Worm (Caenorhabditis elegans) whole organism, L4 larva: Measurements from ENCODE around the gene ppm-1.G.

Source experiments
- D1046.2 ChIP-seq: fragments of 200-800 bp; sonication (Bioruptor generic); IDR thresholded peaks from 2 replicates; pipeline ENCODE4 v1.3.6; 2022; ENCODE audit warnings: missing genetic modification characterization, missing compliant biosample characterization
- F10B5.3 ChIP-seq: sonication (generic microtip); optimal IDR thresholded peaks from 2 replicates; lab custom pipeline; 2016; ENCODE audit warnings: mild to moderate bottlenecking, missing genetic modification characterization, missing compliant biosample characterization
- F26F4.8 ChIP-seq: fragments of 200-800 bp; sonication (Bioruptor generic); conservative IDR thresholded peaks from 2 replicates; pipeline ENCODE4 v1.3.6; 2022; ENCODE audit warnings: missing genetic modification characterization, missing compliant biosample characterization
- F44E2.7 ChIP-seq: fragments of 200-800 bp; sonication (Bioruptor generic); IDR thresholded peaks from 2 replicates; pipeline ENCODE4 v2.1.2; 2022; ENCODE audit warnings: missing genetic modification characterization, missing compliant biosample characterization
- Y48G9A.11 ChIP-seq: fragments of 200-800 bp; sonication (Bioruptor generic); IDR thresholded peaks from 2 replicates; pipeline ENCODE4 v1.3.6; 2022; ENCODE audit warnings: missing genetic modification reagents, missing genetic modification characterization, missing compliant biosample characterization
- ZK546.5 ChIP-seq, 2 experiments: sonication (generic microtip); optimal IDR thresholded peaks; 2 replicates each; lab custom pipeline; 2017; ENCODE audit warnings: missing biosample characterization in 2 of 2, missing genetic modification characterization in 2 of 2
- aha-1 ChIP-seq: fragments of 150-350 bp; peaks from one replicate; lab custom pipeline; 2014; ENCODE audit warnings: missing biosample characterization, missing genetic modification characterization
- ama-1 ChIP-seq: fragments of 150-350 bp; optimal IDR thresholded peaks from 2 replicates; lab custom pipeline; 2014; ENCODE audit warnings: inconsistent platforms, mixed read lengths
- arid-1 ChIP-seq: fragments of 200-800 bp; sonication (Bioruptor generic); conservative IDR thresholded peaks from 2 replicates; pipeline ENCODE4 v1.3.6; 2022; ENCODE audit warnings: missing genetic modification reagents, missing genetic modification characterization, missing compliant biosample characterization
- attf-4 ChIP-seq: sonication (generic microtip); optimal IDR thresholded peaks from 3 replicates; lab custom pipeline; 2017; ENCODE audit warnings: missing biosample characterization, missing genetic modification characterization
- ceh-82 ChIP-seq: sonication (generic microtip); optimal IDR thresholded peaks from 2 replicates; lab custom pipeline; 2017; ENCODE audit warnings: missing biosample characterization, missing genetic modification characterization
- daf-12 ChIP-seq: fragments of 150-350 bp; optimal IDR thresholded peaks from 2 replicates; lab custom pipeline; 2014; ENCODE audit warnings: missing biosample characterization, missing genetic modification reagents, missing genetic modification characterization
- daf-16 ChIP-seq, 3 experiments: sonication (generic microtip); optimal IDR thresholded peaks; 2 replicates each; lab custom pipeline; 2016 to 2017; ENCODE audit warnings: missing genetic modification characterization in 3 of 3, missing genetic modification reagents in 3 of 3, mild to moderate bottlenecking in 2 of 3, missing compliant biosample characterization in 2 of 3, missing biosample characterization in 1 of 3, moderate library complexity in 1 of 3
- daf-8 ChIP-seq: fragments of 200-800 bp; sonication (Bioruptor generic); IDR thresholded peaks from 2 replicates; pipeline ENCODE4 v1.3.6; 2022; ENCODE audit warnings: missing genetic modification characterization, missing compliant biosample characterization
- duxl-1 ChIP-seq: sonication (generic microtip); optimal IDR thresholded peaks from 2 replicates; lab custom pipeline; 2016; ENCODE audit warnings: mild to moderate bottlenecking, missing genetic modification characterization, moderate library complexity, missing compliant biosample characterization; ENCODE audit not compliant: poor library complexity
- dve-1 ChIP-seq: sonication (generic microtip); optimal IDR thresholded peaks from 2 replicates; lab custom pipeline; 2017; ENCODE audit warnings: antibody characterized with exemption, mild to moderate bottlenecking, missing genetic modification characterization, missing compliant biosample characterization; ENCODE audit not compliant: insufficient read depth
- egl-43 ChIP-seq: fragments of 200-800 bp; sonication (Bioruptor generic); IDR thresholded peaks from 2 replicates; pipeline ENCODE4 v1.3.6; 2022; ENCODE audit warnings: missing genetic modification reagents, missing genetic modification characterization, missing compliant biosample characterization
- fos-1 ChIP-seq: fragments of 150-350 bp; optimal IDR thresholded peaks from 2 replicates; lab custom pipeline; 2014; ENCODE audit warnings: missing biosample characterization, missing genetic modification characterization
- gei-8 ChIP-seq: fragments of 200-800 bp; sonication (Bioruptor generic); optimal IDR thresholded peaks from 2 replicates; lab custom pipeline; 2018; ENCODE audit warnings: mild to moderate bottlenecking, missing genetic modification characterization, missing compliant biosample characterization
- hlh-11 ChIP-seq: fragments of 200-800 bp; sonication (Bioruptor generic); optimal IDR thresholded peaks from 2 replicates; lab custom pipeline; 2018; ENCODE audit warnings: mild to moderate bottlenecking, missing genetic modification characterization, missing compliant biosample characterization
- jun-1 ChIP-seq: fragments of 150-350 bp; optimal IDR thresholded peaks from 2 replicates; lab custom pipeline; 2014; ENCODE audit warnings: missing biosample characterization, missing genetic modification reagents, missing genetic modification characterization
- lin-15B ChIP-seq: fragments of 150-350 bp; sonication (generic microtip); optimal IDR thresholded peaks from 3 replicates; lab custom pipeline; 2014; ENCODE audit warnings: missing biosample characterization, missing genetic modification characterization
- lin-29 ChIP-seq: fragments of 200-800 bp; sonication (Bioruptor generic); IDR thresholded peaks from 2 replicates; pipeline ENCODE4 v1.3.6; 2022; ENCODE audit warnings: missing genetic modification reagents, missing genetic modification characterization, missing compliant biosample characterization
- lin-38 ChIP-seq: fragments of 200-800 bp; sonication (Bioruptor generic); IDR thresholded peaks from 2 replicates; pipeline ENCODE4 v1.3.6; 2022; ENCODE audit warnings: missing genetic modification reagents, missing genetic modification characterization, missing compliant biosample characterization
- lin-39 ChIP-seq: fragments of 150-350 bp; optimal IDR thresholded peaks from 2 replicates; lab custom pipeline; 2014; ENCODE audit warnings: missing biosample characterization, missing genetic modification reagents, missing genetic modification characterization
- lir-3 ChIP-seq: sonication (generic microtip); optimal IDR thresholded peaks from 2 replicates; lab custom pipeline; 2016; ENCODE audit warnings: mild to moderate bottlenecking, missing genetic modification characterization, missing compliant biosample characterization
- madf-5 ChIP-seq, 2 experiments: fragments of 200-800 bp; sonication (Bioruptor generic); IDR thresholded peaks; 2 replicates each; pipeline ENCODE4 v1.3.6; 2022; ENCODE audit warnings: missing compliant biosample characterization in 2 of 2, missing genetic modification characterization in 2 of 2
- mdl-1 ChIP-seq, 2 experiments: fragments of 150-350 bp in 1 of 2; sonication (generic microtip) in 1 of 2; optimal IDR thresholded peaks; 2 replicates each; lab custom pipeline; 2014 to 2017; ENCODE audit warnings: missing biosample characterization in 2 of 2, missing genetic modification characterization in 2 of 2
- mdt-29 ChIP-seq: fragments of 200-800 bp; sonication (Bioruptor generic); IDR thresholded peaks from 2 replicates; pipeline ENCODE4 v1.3.6; 2022; ENCODE audit warnings: missing genetic modification reagents, missing genetic modification characterization, missing compliant biosample characterization
- mep-1 ChIP-seq: fragments of 150-350 bp; sonication (generic microtip); optimal IDR thresholded peaks from 3 replicates; lab custom pipeline; 2014; ENCODE audit warnings: missing biosample characterization, missing genetic modification characterization
- mxl-2 ChIP-seq: fragments of 200-800 bp; sonication (Bioruptor generic); conservative IDR thresholded peaks from 2 replicates; pipeline ENCODE4 v1.3.6; 2022; ENCODE audit warnings: missing genetic modification reagents, missing genetic modification characterization, missing compliant biosample characterization
- nhr-102 ChIP-seq: sonication (generic microtip); optimal IDR thresholded peaks from 2 replicates; lab custom pipeline; 2016; ENCODE audit warnings: mild to moderate bottlenecking, missing genetic modification characterization, moderate library complexity, missing compliant biosample characterization
- nhr-111 ChIP-seq: fragments of 200-800 bp; sonication (Bioruptor generic); optimal IDR thresholded peaks from 2 replicates; lab custom pipeline; 2018; ENCODE audit warnings: mild to moderate bottlenecking, missing genetic modification characterization, missing compliant biosample characterization
- nhr-41 ChIP-seq: fragments of 200-800 bp; sonication (Bioruptor generic); IDR thresholded peaks from 2 replicates; pipeline ENCODE4 v1.3.6; 2022; ENCODE audit warnings: missing genetic modification reagents, missing genetic modification characterization, missing compliant biosample characterization
- nhr-42 ChIP-seq: fragments of 200-800 bp; sonication (Bioruptor generic); IDR thresholded peaks from 2 replicates; pipeline ENCODE4 v1.3.6; 2022; ENCODE audit warnings: missing genetic modification characterization, missing compliant biosample characterization
- nhr-48 ChIP-seq: sonication (generic microtip); optimal IDR thresholded peaks from 2 replicates; lab custom pipeline; 2016; ENCODE audit warnings: mild to moderate bottlenecking, missing genetic modification characterization, missing compliant biosample characterization
- nhr-6 ChIP-seq: fragments of 150-350 bp; optimal IDR thresholded peaks from 2 replicates; lab custom pipeline; 2014; ENCODE audit warnings: missing biosample characterization, missing genetic modification characterization
- nhr-77 ChIP-seq: fragments of 150-350 bp; optimal IDR thresholded peaks from 2 replicates; lab custom pipeline; 2014; ENCODE audit warnings: missing biosample characterization, missing genetic modification characterization
- pha-4 ChIP-seq, 2 experiments: fragments of 150-350 bp in 1 of 2; fragments of 200-800 bp in 1 of 2; sonication (Bioruptor generic) in 1 of 2; IDR thresholded peaks in 1 of 2; optimal IDR thresholded peaks in 1 of 2; 2 replicates each; pipeline versions ENCODE4 v1.3.6 to Lab custom; 2014 to 2022; ENCODE audit warnings: missing genetic modification characterization in 2 of 2, missing genetic modification reagents in 2 of 2, missing biosample characterization in 1 of 2, missing compliant biosample characterization in 1 of 2
- php-3 ChIP-seq: fragments of 200-800 bp; sonication (Bioruptor generic); IDR thresholded peaks from 2 replicates; pipeline ENCODE4 v1.3.6; 2022; ENCODE audit warnings: missing genetic modification reagents, missing genetic modification characterization, missing compliant biosample characterization
- sdz-12 ChIP-seq: fragments of 200-800 bp; sonication (Bioruptor generic); optimal IDR thresholded peaks from 2 replicates; lab custom pipeline; 2018; ENCODE audit warnings: mild to moderate bottlenecking, missing genetic modification characterization, missing compliant biosample characterization
- snpc-4 ChIP-seq: fragments of 150-350 bp; optimal IDR thresholded peaks from 2 replicates; lab custom pipeline; 2014; ENCODE audit warnings: missing biosample characterization, missing genetic modification characterization
- spr-3 ChIP-seq: fragments of 200-800 bp; sonication (Bioruptor generic); optimal IDR thresholded peaks from 2 replicates; lab custom pipeline; 2018; ENCODE audit warnings: mild to moderate bottlenecking, missing genetic modification characterization, missing compliant biosample characterization
- tra-1 ChIP-seq: fragments of 200-800 bp; sonication (Bioruptor generic); IDR thresholded peaks from 2 replicates; pipeline ENCODE4 v1.3.6; 2022; ENCODE audit warnings: missing genetic modification reagents, missing genetic modification characterization, missing compliant biosample characterization
- unc-130 ChIP-seq: sonication (generic microtip); optimal IDR thresholded peaks from 2 replicates; lab custom pipeline; 2016; ENCODE audit warnings: missing genetic modification reagents, missing genetic modification characterization, missing compliant biosample characterization
- vab-7 ChIP-seq: fragments of 200-800 bp; sonication (Bioruptor generic); IDR thresholded peaks from 2 replicates; pipeline ENCODE4 v1.3.6; 2022; ENCODE audit warnings: missing genetic modification reagents, missing genetic modification characterization, missing compliant biosample characterization
- zfp-3 ChIP-seq: fragments of 200-800 bp; sonication (Bioruptor generic); conservative IDR thresholded peaks from 2 replicates; pipeline ENCODE4 v1.3.6; 2022; ENCODE audit warnings: missing genetic modification reagents, missing genetic modification characterization, missing compliant biosample characterization
- ztf-11 ChIP-seq: fragments of 150-350 bp; optimal IDR thresholded peaks from 2 replicates; lab custom pipeline; 2014; ENCODE audit warnings: missing biosample characterization, missing genetic modification characterization

ppm-1.G gene

ce11 chrIII:783254-783753 is at the start of gene ppm-1.G, which contains the start of gene dagl-2 (continued):
- TF ChIP-seq lin-39 = no peak
- TF ChIP-seq pha-4 (GFP tag; IDR thresholded peaks at IDR 0.05; lab: Robert Waterston, UW) = no peak
- TF ChIP-seq pha-4 (tag; optimal IDR thresholded peaks at IDR 0.05; lab: Kevin White, UChicago) = peak; percentile 31
- TF ChIP-seq zfp-3 = no peak
- TF ChIP-seq egl-43 (GFP tag; lab: Robert Waterston, UW) = no peak
- TF ChIP-seq lin-38 = peak; percentile 94
- no peak for TF ChIP-seq ceh-82 (tag; lab: Kevin White, UChicago)
- TF ChIP-seq nhr-41 (GFP tag; lab: Robert Waterston, UW) = no peak
- no peak for TF ChIP-seq spr-3 (GFP tag; lab: Kevin White, UChicago)
- peak; percentile 90 for TF ChIP-seq unc-130 (GFP tag; lab: Kevin White, UChicago)
- TF ChIP-seq daf-16 (GFP tag; optimal IDR thresholded peaks at IDR 0.05; lab: Kevin White, UChicago) = no peak
- TF ChIP-seq daf-16 (tag; optimal IDR thresholded peaks at IDR 0.05; lab: Kevin White, UChicago) = peak; percentile 12
- no peak for TF ChIP-seq attf-4 (tag; lab: Kevin White, UChicago)
- no peak for TF ChIP-seq jun-1 (tag; lab: Kevin White, UChicago)
- no peak for TF ChIP-seq gei-8
- TF ChIP-seq fos-1 (tag; lab: Kevin White, UChicago) = no peak
- TF ChIP-seq duxl-1 (tag; lab: Kevin White, UChicago) = no peak
- no peak for TF ChIP-seq tra-1
- TF ChIP-seq F10B5.3 = no peak
- TF ChIP-seq ama-1 (lab: Kevin White, UChicago) = no peak
- no peak for TF ChIP-seq F26F4.8 (GFP tag; lab: Robert Waterston, UW)
- no peak for TF ChIP-seq D1046.2 (GFP tag; lab: Robert Waterston, UW)
- TF ChIP-seq madf-5 (GFP tag; IDR thresholded peaks at IDR 0.05; lab: Robert Waterston, UW) = no peak
- peak; percentile 76 for TF ChIP-seq nhr-77 (tag; lab: Kevin White, UChicago)
- TF ChIP-seq daf-12 (tag; lab: Kevin White, UChicago) = no peak
- TF ChIP-seq vab-7 (GFP tag; lab: Robert Waterston, UW) = no peak
- no peak for TF ChIP-seq mxl-2 (GFP tag; lab: Robert Waterston, UW)
- TF ChIP-seq aha-1 (tag; lab: Kevin White, UChicago) = peak; percentile 70
- no peak for TF ChIP-seq mdl-1 (tag; optimal IDR thresholded peaks at IDR 0.05; lab: Kevin White, UChicago)
- TF ChIP-seq daf-8 (GFP tag; lab: Robert Waterston, UW) = no peak
- TF ChIP-seq nhr-42 = no peak
- TF ChIP-seq sdz-12 (GFP tag; lab: Kevin White, UChicago) = no peak
- TF ChIP-seq hlh-11 = peak; percentile 19
- peak; percentile 72 for TF ChIP-seq nhr-6 (tag; lab: Kevin White, UChicago)
- no peak for TF ChIP-seq Y48G9A.11
- no peak for TF ChIP-seq ztf-11 (tag; lab: Kevin White, UChicago)
- no peak for TF ChIP-seq lin-29 (GFP tag; lab: Robert Waterston, UW)
- TF ChIP-seq snpc-4 (tag; lab: Kevin White, UChicago) = no peak

- TF ChIP-seq nhr-111 (GFP tag; lab: Kevin White, UChicago) (no peak), arid-1 (GFP tag; lab: Robert Waterston, UW) (no peak), lin-38 (no peak)
Measured at ce11 chrIII:740382-740781, 43.1 kb upstream of the ppm-1.G start, which contains the start of gene idpp-1. idpp-1 (plus strand) TSS chrIII:740682.

DNA sequence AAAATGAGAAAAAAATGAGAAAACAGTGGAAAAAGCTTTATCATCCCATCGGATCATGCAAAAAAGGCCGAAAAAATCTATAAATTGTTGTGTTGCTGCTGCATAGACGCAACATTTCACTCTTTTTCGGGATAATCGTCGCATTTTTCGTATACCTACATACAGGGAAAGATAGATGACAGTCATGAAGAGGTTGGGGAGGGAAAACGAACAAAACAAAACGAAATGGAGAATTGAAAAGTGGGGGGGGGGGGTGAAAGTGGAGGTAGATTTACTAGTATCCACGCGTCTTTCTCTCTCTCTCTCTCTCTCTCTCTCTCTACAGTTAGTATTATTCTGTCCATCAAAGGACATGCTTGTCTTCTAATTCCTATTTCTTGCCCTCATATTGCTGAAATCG is 39.0 kb upstream of the ppm-1.G start:
- TF ChIP-seq spr-3 (GFP tag; lab: Kevin White, UChicago) (no peak), lin-15B (tag; lab: Kevin White, UChicago) (no peak), nhr-48 (no peak), F44E2.7 (GFP tag; lab: Robert Waterston, UW) (no peak), mdt-29 (GFP tag; lab: Robert Waterston, UW) (no peak), php-3 (GFP tag; lab: Robert Waterston, UW) (no peak), dve-1 (no peak), mep-1 (tag; lab: Kevin White, UChicago) (no peak), nhr-102 (tag; lab: Kevin White, UChicago) (no peak), mdl-1 (tag; optimal IDR thresholded peaks at IDR 0.05; lab: Kevin White, UChicago) (no peak), daf-12 (tag; lab: Kevin White, UChicago) (no peak), attf-4 (tag; lab: Kevin White, UChicago) (no peak), ZK546.5 (tag; optimal IDR thresholded peaks at IDR 0.05; lab: Kevin White, UChicago) (no peak), lir-3 (tag; lab: Kevin White, UChicago) (no peak), lin-39 (no peak)
